Fruit fly (Drosophila melanogaster): Measurements from ENCODE around the gene Pak3.
A peak's percentile ranks its signal among the peaks of the same experiment; 100 is the strongest.

Gene Pak3

dm6 chr3R:16469501-16470263 lies 16.1 kb upstream of the Pak3 start, which contains the start of the genes CG42232 and CSN5:
TSS of gene CG42232 (minus strand) at chr3R:16469663.
TSS of gene CSN5 (plus strand) at chr3R:16470099.
- peak; percentile 38; the same call in 1 of the 2 replicates for TF ChIP-seq ap (GFP tag; IDR thresholded peaks at IDR 0.05)
- TF ChIP-seq zen (tag; optimal IDR thresholded peaks at IDR 0.05), result peak; percentile 59
- peak; percentile 43; the same call in 1 of the 2 replicates for TF ChIP-seq Ada2b (GFP tag; IDR thresholded peaks at IDR 0.05)
- TF ChIP-seq chm (GFP tag; IDR thresholded peaks at IDR 0.05), result no peak
- TF ChIP-seq CG10979 (tag; optimal IDR thresholded peaks at IDR 0.05), result peak; percentile 68
- TF ChIP-seq YL-1 (GFP tag; optimal IDR thresholded peaks at IDR 0.05), result peak; percentile 23
- peak; percentile 28 to 45 for TF ChIP-seq chif (GFP tag; optimal IDR thresholded peaks at IDR 0.05)
- TF ChIP-seq insv (GFP tag; optimal IDR thresholded peaks at IDR 0.05), result peak in 1 of 2 experiments; percentile 4
- TF ChIP-seq CG6272 (GFP tag; IDR thresholded peaks at IDR 0.05), result peak; percentile 45; the same call in 1 of the 2 replicates
- peak; percentile 1 for TF ChIP-seq Dad (GFP tag; optimal IDR thresholded peaks at IDR 0.05)
- TF ChIP-seq twi (tag; optimal IDR thresholded peaks at IDR 0.05), result peak; percentile 12
- TF ChIP-seq CG32772 (GFP tag; IDR thresholded peaks at IDR 0.05), result peak; percentile 17; the same call in 1 of the 2 replicates
- TF ChIP-seq HmgZ (tag; optimal IDR thresholded peaks at IDR 0.05), result peak; percentile 25
- peak; percentile 50 for TF ChIP-seq pzg (GFP tag; optimal IDR thresholded peaks at IDR 0.05)
- peak; percentile 55; the same call in 1 of the 2 replicates for TF ChIP-seq Xrp1 (GFP tag; IDR thresholded peaks at IDR 0.05)
- peak; percentile 68 for TF ChIP-seq stwl (tag; optimal IDR thresholded peaks at IDR 0.05)
- TF ChIP-seq pnt (GFP tag; optimal IDR thresholded peaks at IDR 0.05), result peak; percentile 65
- no peak for TF ChIP-seq yki (optimal IDR thresholded peaks at IDR 0.05)
- peak; percentile 51; the same call in 1 of the 2 replicates for TF ChIP-seq amos (GFP tag; IDR thresholded peaks at IDR 0.05; ENCODE audit: partially characterized antibody)
- peak; percentile 64 for TF ChIP-seq CG18599 (GFP tag; optimal IDR thresholded peaks at IDR 0.05)
- TF ChIP-seq CG4854 (GFP tag; optimal IDR thresholded peaks at IDR 0.05), result no peak
- TF ChIP-seq Usf (GFP tag; optimal IDR thresholded peaks at IDR 0.05), result peak; percentile 13
- no peak for TF ChIP-seq CG18011 (GFP tag; optimal IDR thresholded peaks at IDR 0.05)
- TF ChIP-seq Atf6 (GFP tag; IDR thresholded peaks at IDR 0.05), result peak; percentile 38; the same call in 1 of the 2 replicates
- TF ChIP-seq Sry-δ (GFP tag; optimal IDR thresholded peaks at IDR 0.05), result peak; percentile 66
- TF ChIP-seq TFAM (GFP tag; optimal IDR thresholded peaks at IDR 0.05), result no peak
- no peak for TF ChIP-seq al (GFP tag; IDR thresholded peaks at IDR 0.05)
- TF ChIP-seq CG7786 (GFP tag; optimal IDR thresholded peaks at IDR 0.05), result peak; percentile 9
- no peak for TF ChIP-seq en (GFP tag; optimal IDR thresholded peaks at IDR 0.05)
- TF ChIP-seq Hmr (GFP tag; optimal IDR thresholded peaks at IDR 0.05), result peak; percentile 51
- TF ChIP-seq CG15073 (GFP tag; optimal IDR thresholded peaks at IDR 0.05), result no peak
- peak; percentile 47; the same call in 1 of the 3 replicates for TF ChIP-seq Dbx (GFP tag; IDR thresholded peaks at IDR 0.05)
- TF ChIP-seq btn (GFP tag; optimal IDR thresholded peaks at IDR 0.05), result no peak
- TF ChIP-seq CG5953 (GFP tag; IDR thresholded peaks at IDR 0.05), result 0 out of 2 replicates have a peak, but pooled peaks have one; percentile 16
- peak; percentile 39 for TF ChIP-seq CG31388 (GFP tag; optimal IDR thresholded peaks at IDR 0.05)
- no peak for TF ChIP-seq Deaf1 (tag; optimal IDR thresholded peaks at IDR 0.05)
- no peak for TF ChIP-seq kah (GFP tag; optimal IDR thresholded peaks at IDR 0.05)
- TF ChIP-seq az2 (GFP tag; optimal IDR thresholded peaks at IDR 0.05), result peak; percentile 67
- peak; percentile 16 for TF ChIP-seq repo (GFP tag; optimal IDR thresholded peaks at IDR 0.05)
- TF ChIP-seq ken (GFP tag; IDR thresholded peaks at IDR 0.05), result no peak
- TF ChIP-seq danr (GFP tag; IDR thresholded peaks at IDR 0.05), result no peak
- no peak for TF ChIP-seq CG2202 (tag; optimal IDR thresholded peaks at IDR 0.05)
- peak; percentile 63 for TF ChIP-seq CG12104 (GFP tag; optimal IDR thresholded peaks at IDR 0.05)
- no peak for TF ChIP-seq HLH3B (GFP tag; IDR thresholded peaks at IDR 0.05)
- no peak for TF ChIP-seq pan (optimal IDR thresholded peaks at IDR 0.05)
- peak in 1 of 2 experiments; percentile 53 for TF ChIP-seq pan (GFP tag; optimal IDR thresholded peaks at IDR 0.05 in 1 of 2, IDR thresholded peaks at IDR 0.05 in 1 of 2)
- peak; percentile 21 for TF ChIP-seq CG6254 (GFP tag; optimal IDR thresholded peaks at IDR 0.05)
- 0 out of 2 replicates have a peak, but pooled peaks have one; percentile 33 for TF ChIP-seq stc (GFP tag; IDR thresholded peaks at IDR 0.05)
- TF ChIP-seq ab (GFP tag; optimal IDR thresholded peaks at IDR 0.05), result no peak
- no peak for TF ChIP-seq CG1792 (GFP tag; optimal IDR thresholded peaks at IDR 0.05)
